Worm (Caenorhabditis elegans): ENCODE results near the gene srg-36.

Gene srg-36

DNA sequence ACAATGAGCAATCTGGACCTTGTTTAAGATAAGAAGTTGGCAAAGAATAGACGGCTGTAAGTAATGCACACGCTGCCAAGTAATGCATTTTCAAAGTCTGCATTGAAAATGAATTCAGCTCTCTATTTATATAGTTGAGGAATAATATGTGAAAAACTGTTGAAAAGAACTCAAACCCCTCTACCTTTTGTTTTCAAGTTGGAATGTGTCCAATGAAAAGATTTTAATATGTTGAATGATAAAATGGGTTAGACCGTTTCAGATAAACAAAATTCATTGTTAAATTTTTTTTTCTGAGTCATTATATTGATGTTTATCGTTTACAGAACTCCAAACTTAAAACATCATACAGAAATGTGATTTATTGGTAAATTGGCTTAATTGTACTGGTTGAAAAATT lies 29.2 kb upstream of the srg-36 start, which contains the start of gene E02H4.8:
E02H4.8 (minus strand) TSS at position 101 of the 400 bp plus-strand sequence.
- TF ChIP-seq elt-3 (tag; optimal IDR thresholded peaks at IDR 0.05) (no peak), snpc-4 (tag; optimal IDR thresholded peaks at IDR 0.05) (no peak), hlh-4 (tag; optimal IDR thresholded peaks at IDR 0.05) (no peak), tbx-2 (tag; optimal IDR thresholded peaks at IDR 0.05) (no peak), ceh-82 (tag; optimal IDR thresholded peaks at IDR 0.05) (no peak), elt-2 (tag; optimal IDR thresholded peaks at IDR 0.05) (no peak), lin-35 (GFP tag; optimal IDR thresholded peaks at IDR 0.05) (no peak), nhr-237 (tag; optimal IDR thresholded peaks at IDR 0.05) (no peak), dpl-1 (GFP tag; optimal IDR thresholded peaks at IDR 0.05) (no peak), irx-1 (tag; optimal IDR thresholded peaks at IDR 0.05) (no peak), nhr-71 (tag; optimal IDR thresholded peaks at IDR 0.05) (no peak), sptf-1 (tag; optimal IDR thresholded peaks at IDR 0.05) (no peak), pag-3 (tag; optimal IDR thresholded peaks at IDR 0.05; ENCODE audit: borderline replicate concordance, insufficient read depth) (no peak), unc-98 (GFP tag; IDR thresholded peaks at IDR 0.05) (no peak), nhr-85 (tag) (no peak), nhr-47 (tag; optimal IDR thresholded peaks at IDR 0.05) (no peak), egl-13 (tag; optimal IDR thresholded peaks at IDR 0.05) (no peak)

DNA sequence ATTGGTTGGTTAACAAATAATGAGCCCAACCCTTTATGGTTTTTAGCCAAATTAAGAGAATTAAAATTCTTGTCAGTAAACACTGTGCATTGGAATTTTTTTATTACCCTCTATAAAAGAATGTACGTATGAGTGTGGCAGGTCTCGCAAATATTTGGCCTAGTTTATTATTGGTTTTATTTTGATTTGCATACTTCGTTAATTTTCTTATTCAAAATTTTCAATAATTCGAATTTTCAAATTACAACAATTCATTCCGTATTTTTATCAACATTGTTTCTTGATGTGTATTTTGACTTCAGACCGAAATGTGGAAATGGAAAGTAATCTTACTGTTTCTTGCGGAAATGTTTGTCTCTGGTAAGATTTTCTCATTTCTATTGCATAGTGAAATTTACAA lies 23.4 kb upstream of the srg-36 start, which contains the start of gene E02H4.4:
E02H4.4 (plus strand) TSS at position 301 of the 400 bp plus-strand sequence.
- TF ChIP-seq mdl-1 (tag; optimal IDR thresholded peaks at IDR 0.05) (no peak), unc-30 (tag; optimal IDR thresholded peaks at IDR 0.05) (no peak), lin-35 (GFP tag; optimal IDR thresholded peaks at IDR 0.05) (no peak), aha-1 (tag; optimal IDR thresholded peaks at IDR 0.05) (no peak), lin-39 (tag; optimal IDR thresholded peaks at IDR 0.05) (no peak), ceh-88 (GFP tag; IDR thresholded peaks at IDR 0.05) (no peak), sup-37 (GFP tag; optimal IDR thresholded peaks at IDR 0.05) (no peak)

DNA sequence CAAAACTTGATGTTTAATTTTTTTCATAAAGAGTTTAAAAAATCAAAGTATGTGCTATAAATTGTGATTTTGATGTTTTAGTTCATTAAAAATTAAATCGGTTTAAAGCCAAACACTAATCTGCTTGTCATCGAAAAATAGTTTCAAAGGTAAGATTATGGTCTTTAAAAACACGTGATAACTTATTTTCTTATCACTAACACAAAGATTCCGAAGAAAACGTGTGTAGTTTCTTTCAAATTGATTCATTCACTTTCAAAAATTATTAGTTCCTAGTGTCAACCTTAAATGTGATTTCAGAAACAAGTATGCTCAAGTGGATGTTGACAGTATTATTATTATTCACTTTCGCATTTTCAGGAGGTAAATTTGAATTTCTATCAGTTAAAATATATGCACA lies 21.7 kb upstream of the srg-36 start, which contains the start of gene E02H4.7:
E02H4.7 (plus strand) TSS at position 301 of the 400 bp plus-strand sequence.
- no peak for TF ChIP-seq efl-1 (optimal IDR thresholded peaks at IDR 0.05)
- peak in 1 of 2 experiments; percentile 68 for TF ChIP-seq efl-1 (GFP tag; optimal IDR thresholded peaks at IDR 0.05 in 1 of 2)
- TF ChIP-seq C16A3.4 (tag; optimal IDR thresholded peaks at IDR 0.05), result no peak
- peak; percentile 43 for TF ChIP-seq elt-2 (tag; optimal IDR thresholded peaks at IDR 0.05)
- no peak for TF ChIP-seq elt-3 (tag; optimal IDR thresholded peaks at IDR 0.05)
- TF ChIP-seq snu-23 (GFP tag; optimal IDR thresholded peaks at IDR 0.05), result no peak
- TF ChIP-seq nhr-28 (tag; optimal IDR thresholded peaks at IDR 0.05), result no peak
- no peak for TF ChIP-seq tlp-1 (tag; optimal IDR thresholded peaks at IDR 0.05)
- no peak for TF ChIP-seq swsn-7 (tag; optimal IDR thresholded peaks at IDR 0.05)
- TF ChIP-seq dpl-1 (GFP tag; optimal IDR thresholded peaks at IDR 0.05), result no peak
- no peak for TF ChIP-seq ets-5 (GFP tag; IDR thresholded peaks at IDR 0.05)
- no peak for TF ChIP-seq egl-13 (tag; optimal IDR thresholded peaks at IDR 0.05)
- no peak for TF ChIP-seq nhr-85 (tag)
- no peak for TF ChIP-seq hlh-17 (GFP tag; optimal IDR thresholded peaks at IDR 0.05; ENCODE audit: borderline replicate concordance)
- no peak for TF ChIP-seq ceh-63 (GFP tag; optimal IDR thresholded peaks at IDR 0.05)
- no peak for TF ChIP-seq nhr-71 (tag; optimal IDR thresholded peaks at IDR 0.05)

DNA sequence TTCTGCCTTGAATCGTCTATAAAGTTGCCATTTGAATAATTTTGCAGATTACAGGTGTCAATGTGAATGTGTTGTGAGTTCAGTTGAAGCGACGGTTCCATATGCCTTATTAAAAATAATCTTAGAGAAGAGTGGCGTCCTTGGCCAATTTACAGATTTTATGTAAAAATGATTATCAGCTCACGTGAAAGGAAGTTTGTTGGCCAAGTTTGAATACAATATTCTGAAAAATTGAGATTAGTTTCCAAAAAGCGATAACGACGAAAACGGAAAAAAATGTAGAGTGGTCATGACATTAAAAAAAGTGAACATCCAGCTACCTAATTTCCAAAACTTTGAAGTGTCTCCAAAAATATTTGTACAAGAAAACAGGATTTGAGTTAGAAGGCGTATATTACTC lies 20.8 kb upstream of the srg-36 start, which contains the start of gene E02H4.5:
E02H4.5 (minus strand) TSS at position 101 of the 400 bp plus-strand sequence.
- TF ChIP-seq elt-3 (tag; optimal IDR thresholded peaks at IDR 0.05) (no peak), grh-1 (GFP tag; IDR thresholded peaks at IDR 0.05) (no peak)

DNA sequence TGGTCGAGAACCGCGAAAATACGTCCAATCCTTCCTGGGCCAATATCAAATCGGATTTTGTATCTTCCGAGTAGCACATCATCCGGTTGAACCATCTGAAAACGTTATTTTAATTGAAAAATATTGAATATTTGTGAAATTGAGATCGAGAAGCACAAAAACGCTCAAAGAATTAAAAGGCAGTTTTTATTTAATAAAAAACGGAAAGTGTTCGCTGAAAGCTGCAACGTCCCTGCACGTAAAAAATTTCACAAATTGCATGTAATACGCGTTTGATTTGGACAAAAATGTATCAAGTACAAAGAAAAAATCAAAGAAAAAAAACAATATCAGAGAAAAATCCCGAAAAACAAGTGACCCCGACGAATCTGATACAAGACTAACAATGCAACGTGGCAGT lies 17.8 kb upstream of the srg-36 start, which contains the start of gene E02H4.6:
E02H4.6 (minus strand) TSS at position 101 of the 400 bp plus-strand sequence.
- no peak for TF ChIP-seq nhr-84 (tag; optimal IDR thresholded peaks at IDR 0.05)

All from whole organism, L1 larva.